Fruit fly (Drosophila melanogaster): ENCODE measurements around the gene cdi.

Gene cdi

DNA sequence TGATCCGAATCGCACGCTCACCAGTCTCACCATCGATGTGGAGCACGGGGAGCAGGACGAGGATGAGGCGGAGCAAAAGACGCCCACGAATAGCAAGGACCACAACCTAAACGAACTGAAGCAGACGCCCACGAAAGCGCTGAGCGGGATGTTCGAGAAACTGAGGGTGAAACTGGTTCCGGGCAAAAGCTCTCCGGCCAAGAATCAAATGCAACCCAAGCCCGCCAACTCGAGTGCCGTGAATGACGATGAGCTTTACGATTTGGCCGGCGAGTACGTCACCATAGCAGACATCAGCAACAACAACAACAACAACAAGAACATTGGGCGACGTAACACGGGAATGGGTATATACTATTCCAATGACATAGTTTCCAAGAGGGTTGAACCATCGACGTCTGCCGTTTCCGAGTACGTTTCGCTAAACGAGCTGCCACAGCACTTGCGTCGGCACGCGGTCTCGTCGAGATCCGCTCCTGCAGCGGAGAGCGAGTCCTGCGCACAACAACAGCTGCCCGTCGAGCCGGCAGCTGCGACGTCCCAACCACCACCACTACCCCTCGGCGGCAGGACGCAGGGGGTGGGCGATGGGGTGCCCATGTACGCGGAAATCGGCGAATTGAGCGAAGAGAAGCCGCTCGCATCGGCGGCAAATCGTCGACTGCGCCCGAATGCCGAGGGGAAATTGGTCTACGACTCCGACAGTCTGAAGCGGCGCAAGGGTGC, 76.6 kb downstream of the cdi start:
- TF ChIP-seq CG9705 (GFP tag; optimal IDR thresholded peaks at IDR 0.05) = no peak
- TF ChIP-seq sage (GFP tag; optimal IDR thresholded peaks at IDR 0.05) = no peak
- TF ChIP-seq Dif (GFP tag; optimal IDR thresholded peaks at IDR 0.05; ENCODE audit: partially characterized antibody) = no peak
- no peak for TF ChIP-seq tai (GFP tag; optimal IDR thresholded peaks at IDR 0.05)
- no peak for TF ChIP-seq Hr83 (GFP tag; optimal IDR thresholded peaks at IDR 0.05; ENCODE audit: poor library complexity, severe bottlenecking)
- TF ChIP-seq Myc (optimal IDR thresholded peaks at IDR 0.05) = no peak
- TF ChIP-seq fru (GFP tag; optimal IDR thresholded peaks at IDR 0.05) = no peak
- no peak for TF ChIP-seq psq (GFP tag; optimal IDR thresholded peaks at IDR 0.05)
- TF ChIP-seq h (GFP tag; optimal IDR thresholded peaks at IDR 0.05) = no peak
- TF ChIP-seq CrebA (GFP tag; optimal IDR thresholded peaks at IDR 0.05; ENCODE audit: borderline replicate concordance) = no peak
- TF ChIP-seq Hr78 (GFP tag; optimal IDR thresholded peaks at IDR 0.05) = no peak
- no peak for TF ChIP-seq Sp1 (GFP tag; optimal IDR thresholded peaks at IDR 0.05)
- no peak for TF ChIP-seq Vsx2 (GFP tag; optimal IDR thresholded peaks at IDR 0.05; ENCODE audit: partially characterized antibody)
- no peak for TF ChIP-seq brk (GFP tag; optimal IDR thresholded peaks at IDR 0.05)
- no peak for TF ChIP-seq Hnf4 (GFP tag; optimal IDR thresholded peaks at IDR 0.05)
- no peak for TF ChIP-seq HLH106 (tag; optimal IDR thresholded peaks at IDR 0.05)
- no peak for TF ChIP-seq rgr (GFP tag; optimal IDR thresholded peaks at IDR 0.05)
- TF ChIP-seq CG32264 (GFP tag; optimal IDR thresholded peaks at IDR 0.05) = no peak

DNA sequence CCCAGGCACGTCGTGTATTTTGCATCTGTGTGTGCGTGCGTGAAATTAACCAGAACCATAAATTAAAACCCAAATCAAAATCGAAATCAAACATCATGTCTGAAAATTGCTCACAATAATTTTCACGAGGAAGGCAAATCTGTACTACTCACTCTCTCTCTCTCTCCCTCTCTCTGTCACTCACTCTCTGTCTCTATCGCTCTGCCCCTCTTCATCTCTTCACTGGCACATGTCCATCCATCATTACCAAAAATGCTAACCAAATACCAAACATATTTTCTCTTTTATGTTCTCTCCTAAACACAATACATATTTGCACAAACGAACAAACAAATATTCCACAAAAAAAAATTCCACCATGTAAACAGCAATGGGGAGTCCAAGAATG, 78.7 kb downstream of the cdi start:
- TF ChIP-seq Jra (GFP tag; optimal IDR thresholded peaks at IDR 0.05) (no peak), sage (GFP tag; optimal IDR thresholded peaks at IDR 0.05) (no peak), dsf (GFP tag; optimal IDR thresholded peaks at IDR 0.05; ENCODE audit: borderline replicate concordance) (no peak), pan (optimal IDR thresholded peaks at IDR 0.05) (no peak), Rel (GFP tag; optimal IDR thresholded peaks at IDR 0.05) (no peak), Rel (tag; optimal IDR thresholded peaks at IDR 0.05) (no peak), brk (GFP tag; optimal IDR thresholded peaks at IDR 0.05) (no peak), sv (GFP tag; optimal IDR thresholded peaks at IDR 0.05) (no peak), usp (GFP tag; optimal IDR thresholded peaks at IDR 0.05) (no peak), HLH106 (tag; optimal IDR thresholded peaks at IDR 0.05) (no peak), fru (GFP tag; optimal IDR thresholded peaks at IDR 0.05) (no peak)

DNA sequence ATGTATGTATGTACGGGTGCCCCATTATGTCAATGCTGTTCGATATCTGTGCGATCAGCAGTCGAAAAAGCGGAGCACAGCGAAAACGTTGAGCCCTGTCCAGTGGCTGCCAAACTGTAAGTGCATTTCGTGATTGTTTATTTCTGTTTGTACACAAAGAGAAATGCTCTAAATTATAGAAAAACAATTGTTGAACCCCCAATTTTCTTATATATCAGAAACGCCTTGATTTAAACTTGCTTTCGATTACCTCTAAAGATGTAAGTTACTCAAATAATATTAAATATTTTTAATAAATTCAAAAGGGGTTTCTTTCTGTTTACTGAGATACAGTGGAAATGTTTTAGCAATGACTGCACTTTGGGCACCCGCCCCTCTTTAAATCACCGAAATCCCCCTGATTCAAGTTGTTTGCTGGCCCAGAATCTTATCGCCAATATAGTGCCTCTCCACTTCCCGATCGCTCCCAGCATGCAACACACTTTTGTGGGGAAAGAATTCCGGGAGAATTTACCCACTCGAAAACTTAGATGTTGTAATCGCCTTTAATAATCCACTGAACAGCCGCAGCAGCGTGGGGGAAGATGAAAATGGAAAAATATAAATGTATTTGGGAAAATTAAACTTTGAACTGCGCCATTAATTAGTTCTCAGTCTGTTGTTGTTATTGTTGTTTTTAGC, 79.2 kb downstream of the cdi start:
- TF ChIP-seq rgr (GFP tag; optimal IDR thresholded peaks at IDR 0.05) (no peak), Sp1 (GFP tag; optimal IDR thresholded peaks at IDR 0.05) (peak; percentile 12), tai (GFP tag; optimal IDR thresholded peaks at IDR 0.05) (no peak), Hnf4 (GFP tag; optimal IDR thresholded peaks at IDR 0.05) (no peak), CG32264 (GFP tag; optimal IDR thresholded peaks at IDR 0.05) (no peak), GATAd (GFP tag; optimal IDR thresholded peaks at IDR 0.05) (no peak), brk (GFP tag; optimal IDR thresholded peaks at IDR 0.05) (no peak), HLH106 (tag; optimal IDR thresholded peaks at IDR 0.05) (peak; percentile 46), h (GFP tag; optimal IDR thresholded peaks at IDR 0.05) (peak; percentile 5)

DNA sequence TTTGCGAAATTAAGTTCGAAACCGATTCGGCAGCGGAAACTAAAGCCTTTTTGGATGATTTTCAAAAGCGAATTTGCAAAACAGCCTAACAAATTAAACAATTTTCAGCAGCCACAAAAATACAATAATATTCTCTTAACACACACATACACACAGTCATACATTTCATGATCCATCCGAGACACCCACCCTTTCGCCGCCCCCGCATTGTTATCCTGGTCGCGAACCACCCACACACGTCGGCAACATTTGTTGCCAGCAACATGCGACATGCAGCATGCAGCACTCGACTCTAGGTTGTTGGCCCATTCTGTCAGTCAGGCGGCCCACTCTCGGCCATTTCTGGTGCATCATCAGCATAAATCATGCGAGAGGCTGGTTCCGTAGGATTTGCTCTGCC, 80.0 kb downstream of the cdi start:
- no peak for TF ChIP-seq tai (GFP tag; optimal IDR thresholded peaks at IDR 0.05)
- no peak for TF ChIP-seq Hr83 (GFP tag; optimal IDR thresholded peaks at IDR 0.05; ENCODE audit: poor library complexity, severe bottlenecking)
- TF ChIP-seq br (GFP tag; optimal IDR thresholded peaks at IDR 0.05) = no peak
- no peak for TF ChIP-seq Myc (optimal IDR thresholded peaks at IDR 0.05)
- TF ChIP-seq CG32264 (GFP tag; optimal IDR thresholded peaks at IDR 0.05) = no peak
- no peak for TF ChIP-seq Abd-B (GFP tag; optimal IDR thresholded peaks at IDR 0.05)
- no peak for TF ChIP-seq h (GFP tag; optimal IDR thresholded peaks at IDR 0.05)
- no peak for TF ChIP-seq psq (GFP tag; optimal IDR thresholded peaks at IDR 0.05)
- no peak for TF ChIP-seq Dif (GFP tag; optimal IDR thresholded peaks at IDR 0.05; ENCODE audit: partially characterized antibody)
- TF ChIP-seq fru (GFP tag; optimal IDR thresholded peaks at IDR 0.05) = no peak
- no peak for TF ChIP-seq usp (GFP tag; optimal IDR thresholded peaks at IDR 0.05)
- no peak for TF ChIP-seq Mio (GFP tag; optimal IDR thresholded peaks at IDR 0.05)
- no peak for TF ChIP-seq Jra (GFP tag; optimal IDR thresholded peaks at IDR 0.05)

DNA sequence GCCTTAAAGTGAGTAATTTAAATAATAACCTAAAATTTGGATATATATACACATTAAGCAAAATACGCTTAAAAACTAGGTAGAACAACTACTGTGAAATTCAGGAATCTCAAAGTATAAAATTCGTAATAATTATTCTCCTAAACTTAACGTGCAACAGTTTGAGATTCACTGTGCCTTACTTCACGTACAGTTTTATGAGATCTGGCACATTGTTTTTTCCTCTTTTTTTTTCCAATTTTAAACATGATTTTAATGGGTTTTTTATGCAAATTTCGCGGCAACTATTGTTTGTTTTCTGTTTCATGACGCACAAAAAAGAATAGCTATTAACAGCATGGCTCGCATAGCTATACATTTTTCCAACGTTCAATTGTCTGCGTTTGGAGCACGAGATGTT, 82.2 kb downstream of the cdi start:
- TF ChIP-seq Hr78 (GFP tag; optimal IDR thresholded peaks at IDR 0.05) (no peak), rgr (GFP tag; optimal IDR thresholded peaks at IDR 0.05) (no peak), N (GFP tag; optimal IDR thresholded peaks at IDR 0.05) (no peak), Vsx2 (GFP tag; optimal IDR thresholded peaks at IDR 0.05; ENCODE audit: partially characterized antibody) (no peak), Myc (optimal IDR thresholded peaks at IDR 0.05) (peak; percentile 47)
